Fruit fly (Drosophila melanogaster): ENCODE data around the gene croc.

The croc gene

dm6 chr3L:21516716-21517266 is 40.5 kb upstream of the croc start (continued):
- no peak for TF ChIP-seq hbn (GFP tag; IDR thresholded peaks at IDR 0.05; ENCODE audit: partially characterized antibody)
- TF ChIP-seq CG7928 (GFP tag; optimal IDR thresholded peaks at IDR 0.05): no peak
- TF ChIP-seq CG17912 (GFP tag; optimal IDR thresholded peaks at IDR 0.05): no peak
- TF ChIP-seq Oli (tag; optimal IDR thresholded peaks at IDR 0.05): no peak
- TF ChIP-seq pita (GFP tag; optimal IDR thresholded peaks at IDR 0.05): no peak
- no peak for TF ChIP-seq CG7357 (GFP tag; IDR thresholded peaks at IDR 0.05)
- peak; percentile 63 for TF ChIP-seq CG2116 (GFP tag; optimal IDR thresholded peaks at IDR 0.05)
- no peak for TF ChIP-seq CG17328 (GFP tag; IDR thresholded peaks at IDR 0.05)
- peak; percentile 23 for TF ChIP-seq sug (tag; optimal IDR thresholded peaks at IDR 0.05)
- TF ChIP-seq CG42726 (GFP tag; IDR thresholded peaks at IDR 0.05; ENCODE audit: partially characterized antibody): no peak
- TF ChIP-seq CoRest (tag; optimal IDR thresholded peaks at IDR 0.05): peak; percentile 36
- no peak for TF ChIP-seq Deaf1 (tag; optimal IDR thresholded peaks at IDR 0.05)
- no peak for TF ChIP-seq lbe (GFP tag; optimal IDR thresholded peaks at IDR 0.05)
- no peak for TF ChIP-seq yki (optimal IDR thresholded peaks at IDR 0.05)
- TF ChIP-seq CG3838 (GFP tag; optimal IDR thresholded peaks at IDR 0.05): no peak
- TF ChIP-seq CG17359 (tag; optimal IDR thresholded peaks at IDR 0.05): no peak
- peak; percentile 11 for TF ChIP-seq CG10462 (GFP tag; optimal IDR thresholded peaks at IDR 0.05)
- TF ChIP-seq klu (GFP tag; IDR thresholded peaks at IDR 0.05): no peak
- no peak for TF ChIP-seq tup (GFP tag; optimal IDR thresholded peaks at IDR 0.05)
- TF ChIP-seq emc (GFP tag; optimal IDR thresholded peaks at IDR 0.05): no peak
- TF ChIP-seq ro (GFP tag; IDR thresholded peaks at IDR 0.05): no peak
- no peak for TF ChIP-seq Hr39 (optimal IDR thresholded peaks at IDR 0.05)
- TF ChIP-seq tna (GFP tag; IDR thresholded peaks at IDR 0.05; ENCODE audit: partially characterized antibody): no peak
- no peak for TF ChIP-seq HLH3B (GFP tag; IDR thresholded peaks at IDR 0.05)
- TF ChIP-seq ken (GFP tag; IDR thresholded peaks at IDR 0.05): no peak
- peak; percentile 88 for TF ChIP-seq YL-1 (GFP tag; optimal IDR thresholded peaks at IDR 0.05)
- TF ChIP-seq crc (GFP tag; optimal IDR thresholded peaks at IDR 0.05): no peak
- no peak for TF ChIP-seq CG2202 (tag; optimal IDR thresholded peaks at IDR 0.05)
- no peak for TF ChIP-seq GATAe (GFP tag; conservative IDR thresholded peaks at IDR 0.05)
- TF ChIP-seq MESR4 (GFP tag; optimal IDR thresholded peaks at IDR 0.05): peak; percentile 49
- TF ChIP-seq gfzf (GFP tag; optimal IDR thresholded peaks at IDR 0.05): peak; percentile 95
- no peak for TF ChIP-seq sc (optimal IDR thresholded peaks at IDR 0.05)
- no peak for TF ChIP-seq sc (GFP tag; optimal IDR thresholded peaks at IDR 0.05)
- no peak for TF ChIP-seq CG13123 (GFP tag; optimal IDR thresholded peaks at IDR 0.05)
- no peak for TF ChIP-seq CG12104 (GFP tag; optimal IDR thresholded peaks at IDR 0.05)
- TF ChIP-seq Med (GFP tag): peak; percentile 86
- TF ChIP-seq CG9727 (GFP tag; optimal IDR thresholded peaks at IDR 0.05): no peak
- TF ChIP-seq CG8281 (tag; optimal IDR thresholded peaks at IDR 0.05): no peak
- TF ChIP-seq HmgZ (tag; optimal IDR thresholded peaks at IDR 0.05): peak; percentile 36
- TF ChIP-seq fu2 (GFP tag; optimal IDR thresholded peaks at IDR 0.05): no peak
- TF ChIP-seq vvl (GFP tag; IDR thresholded peaks at IDR 0.05): peak; percentile 42
- peak; percentile 34; the same call in 1 of the 2 replicates for TF ChIP-seq CG13287 (GFP tag; IDR thresholded peaks at IDR 0.05; ENCODE audit: partially characterized antibody)
- no peak for TF ChIP-seq Fer3 (tag; optimal IDR thresholded peaks at IDR 0.05)
- TF ChIP-seq corto (GFP tag; optimal IDR thresholded peaks at IDR 0.05): no peak
- TF ChIP-seq CG43689 (GFP tag; IDR thresholded peaks at IDR 0.05): no peak
- no peak for TF ChIP-seq CG11398 (GFP tag; optimal IDR thresholded peaks at IDR 0.05)
- TF ChIP-seq hkb (optimal IDR thresholded peaks at IDR 0.05): no peak
- no peak for TF ChIP-seq hkb (GFP tag; IDR thresholded peaks at IDR 0.05)
- TF ChIP-seq psq (GFP tag; optimal IDR thresholded peaks at IDR 0.05): no peak
- no peak for TF ChIP-seq zen2 (GFP tag; IDR thresholded peaks at IDR 0.05; ENCODE audit: partially characterized antibody)
- peak; percentile 31 for TF ChIP-seq CG15514 (GFP tag; optimal IDR thresholded peaks at IDR 0.05)
- no peak for TF ChIP-seq CG4707 (GFP tag; optimal IDR thresholded peaks at IDR 0.05)
